Worm (Caenorhabditis elegans) whole organism, mixed stage, embryonic: ENCODE data around the gene lron-12.
A peak's percentile ranks its signal among the peaks of the same experiment; 100 is the strongest.

Experiments used
- bed-3 ChIP-seq: fragments of 200-800 bp; sonication (Bioruptor generic); optimal IDR thresholded peaks from 3 replicates; lab custom pipeline; 2018; ENCODE audit warnings: mild to moderate bottlenecking, missing genetic modification characterization, moderate library complexity, missing compliant biosample characterization
- lin-13 ChIP-seq: fragments of 150-350 bp; optimal IDR thresholded peaks from 2 replicates; lab custom pipeline; 2014; ENCODE audit warnings: missing biosample characterization, missing genetic modification characterization
- lsy-2 ChIP-seq: fragments of 150-350 bp; optimal IDR thresholded peaks from 2 replicates; lab custom pipeline; 2014; ENCODE audit warnings: missing biosample characterization, missing genetic modification characterization
- mep-1 ChIP-seq: fragments of 150-350 bp; optimal IDR thresholded peaks from 2 replicates; lab custom pipeline; 2017; ENCODE audit warnings: missing biosample characterization, missing genetic modification reagents, missing genetic modification characterization, inconsistent platforms
- nhr-237 ChIP-seq: fragments of 150-350 bp; optimal IDR thresholded peaks from 2 replicates; lab custom pipeline; 2014; ENCODE audit warnings: missing biosample characterization, missing genetic modification characterization
- nhr-28 ChIP-seq: fragments of 150-350 bp; optimal IDR thresholded peaks from 2 replicates; lab custom pipeline; 2014; ENCODE audit warnings: missing biosample characterization, missing genetic modification characterization
- nhr-76 ChIP-seq: sonication (generic microtip); optimal IDR thresholded peaks from 2 replicates; lab custom pipeline; 2017; ENCODE audit warnings: missing biosample characterization, missing genetic modification characterization
- snpc-4 ChIP-seq: fragments of 150-350 bp; optimal IDR thresholded peaks from 2 replicates; lab custom pipeline; 2014; ENCODE audit warnings: missing biosample characterization, missing genetic modification characterization
- unc-39 ChIP-seq: fragments of 150-350 bp; optimal IDR thresholded peaks from 2 replicates; lab custom pipeline; 2014; ENCODE audit warnings: missing biosample characterization, missing genetic modification characterization
- unc-62 ChIP-seq: fragments of 150-350 bp; optimal IDR thresholded peaks from 2 replicates; lab custom pipeline; 2014; ENCODE audit warnings: missing biosample characterization, missing genetic modification reagents, missing genetic modification characterization
- ztf-11 ChIP-seq: fragments of 150-350 bp; optimal IDR thresholded peaks from 2 replicates; lab custom pipeline; 2014; ENCODE audit warnings: missing biosample characterization, missing genetic modification characterization

DNA sequence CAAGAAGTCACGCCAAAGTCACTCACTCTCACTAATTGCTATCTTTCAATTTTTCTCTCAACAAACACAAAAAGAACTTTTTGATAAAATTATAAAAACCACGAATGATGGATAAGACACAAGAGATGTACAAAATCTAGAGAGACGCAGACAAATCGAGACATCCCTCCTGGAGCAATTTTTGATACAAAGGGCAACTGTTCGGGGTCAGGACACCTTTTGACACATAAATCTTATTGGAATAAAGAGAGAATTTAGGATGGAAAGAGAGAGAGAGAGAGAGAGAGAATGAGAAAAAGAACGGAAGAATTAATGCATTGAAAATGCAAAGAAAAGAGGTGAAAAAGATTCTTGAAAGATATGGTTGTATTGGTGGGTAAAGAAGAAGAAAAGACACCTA lies 18.8 kb upstream of the lron-12 start:
- TF ChIP-seq nhr-237 (tag; lab: Kevin White, UChicago) (no peak), lsy-2 (tag; lab: Kevin White, UChicago) (no peak), lin-13 (no peak), snpc-4 (no peak), unc-62 (peak; percentile 72), unc-39 (no peak), nhr-28 (no peak), mep-1 (no peak), nhr-76 (tag; lab: Kevin White, UChicago) (no peak), bed-3 (GFP tag; lab: Kevin White, UChicago) (no peak), ztf-11 (tag; lab: Kevin White, UChicago) (no peak)
